Fruit fly (Drosophila melanogaster) whole organism, wandering third instar larva: ENCODE results near the gene Tim17b1.

Experiments
- Abd-B ChIP-seq: fragments of >200 bp; optimal IDR thresholded peaks from 2 replicates; lab custom pipeline; 2017; ENCODE audit warnings: missing biosample characterization, missing genetic modification characterization
- CG32264 ChIP-seq: fragments of 200-800 bp; sonication (Bioruptor generic); optimal IDR thresholded peaks from 2 replicates; lab custom pipeline; 2016; ENCODE audit warnings: missing biosample characterization, missing genetic modification characterization
- CG9705 ChIP-seq: fragments of 200-800 bp; sonication (Bioruptor generic); optimal IDR thresholded peaks from 2 replicates; lab custom pipeline; 2018; ENCODE audit warnings: missing biosample characterization, mild to moderate bottlenecking, missing genetic modification characterization
- CrebA ChIP-seq: fragments of 200-800 bp; sonication (Bioruptor generic); optimal IDR thresholded peaks from 2 replicates; lab custom pipeline; 2016; ENCODE audit warnings: missing biosample characterization, mild to moderate bottlenecking, missing genetic modification characterization, borderline replicate concordance
- Dif ChIP-seq: fragments of 200-275, 200-300 bp; sonication (Bioruptor generic); optimal IDR thresholded peaks from 2 replicates; lab custom pipeline; 2018; ENCODE audit warnings: missing biosample characterization, missing genetic modification characterization; ENCODE audit not compliant: partially characterized antibody
- GATAd ChIP-seq: sonication (Bioruptor generic); optimal IDR thresholded peaks from 2 replicates; lab custom pipeline; 2016; ENCODE audit warnings: missing biosample characterization, missing genetic modification characterization
- HLH106 ChIP-seq: fragments of 200-800 bp; optimal IDR thresholded peaks from 3 replicates; lab custom pipeline; 2019; ENCODE audit warnings: missing biosample characterization, mild to moderate bottlenecking, missing genetic modification characterization, moderate library complexity
- Hnf4 ChIP-seq: fragments of 200-800 bp; sonication (Bioruptor generic); optimal IDR thresholded peaks from 2 replicates; lab custom pipeline; 2016; ENCODE audit warnings: missing biosample characterization, mild to moderate bottlenecking, missing genetic modification characterization
- Hr78 ChIP-seq: fragments of >200 bp; optimal IDR thresholded peaks from 2 replicates; lab custom pipeline; 2017; ENCODE audit warnings: missing biosample characterization, missing genetic modification characterization
- Jra ChIP-seq: sonication (Bioruptor generic); optimal IDR thresholded peaks from 2 replicates; lab custom pipeline; 2016; ENCODE audit warnings: missing biosample characterization, missing genetic modification characterization
- Mio ChIP-seq: sonication (Bioruptor generic); optimal IDR thresholded peaks from 2 replicates; lab custom pipeline; 2016; ENCODE audit warnings: missing biosample characterization, missing genetic modification characterization
- Myc ChIP-seq: fragments of >200 bp; optimal IDR thresholded peaks from 2 replicates; lab custom pipeline; 2017
- N ChIP-seq: fragments of >200 bp; optimal IDR thresholded peaks from 2 replicates; lab custom pipeline; 2018; ENCODE audit warnings: missing biosample characterization, missing external identifiers, missing genetic modification characterization
- OdsH ChIP-seq: fragments of 200-800 bp; sonication (Bioruptor generic); optimal IDR thresholded peaks from 2 replicates; lab custom pipeline; 2016; ENCODE audit warnings: missing biosample characterization, mild to moderate bottlenecking, missing genetic modification characterization
- Rel ChIP-seq, 2 experiments: fragments of 200-800 bp; sonication (Bioruptor generic) in 1 of 2; optimal IDR thresholded peaks; 2 replicates in 1 of 2; 3 replicates in 1 of 2; lab custom pipeline; 2016 to 2019; ENCODE audit warnings: mild to moderate bottlenecking in 2 of 2, missing biosample characterization in 2 of 2, missing genetic modification characterization in 2 of 2, moderate library complexity in 1 of 2
- Sp1 ChIP-seq: fragments of 200-800 bp; sonication (Bioruptor generic); optimal IDR thresholded peaks from 3 replicates; lab custom pipeline; 2019; ENCODE audit warnings: missing biosample characterization, mild to moderate bottlenecking, missing genetic modification characterization, moderate library complexity
- Vsx2 ChIP-seq: fragments of 200-300, 225-300 bp; sonication (Bioruptor generic); optimal IDR thresholded peaks from 2 replicates; lab custom pipeline; 2018; ENCODE audit warnings: missing biosample characterization, missing genetic modification characterization; ENCODE audit not compliant: partially characterized antibody
- br ChIP-seq: fragments of 200-800 bp; sonication (Bioruptor generic); optimal IDR thresholded peaks from 2 replicates; lab custom pipeline; 2016; ENCODE audit warnings: missing biosample characterization, missing genetic modification characterization
- brk ChIP-seq: fragments of 200-800 bp; sonication (Bioruptor generic); optimal IDR thresholded peaks from 2 replicates; lab custom pipeline; 2016; ENCODE audit warnings: missing biosample characterization, mild to moderate bottlenecking, missing genetic modification characterization
- dl ChIP-seq, 2 experiments: fragments of 175-275, 200-275 bp in 1 of 2; fragments of 200-275 bp in 1 of 2; sonication (Bioruptor generic); optimal IDR thresholded peaks; lab custom pipeline; 2018; ENCODE audit warnings: mild to moderate bottlenecking in 2 of 2, missing biosample characterization in 2 of 2, missing genetic modification characterization in 2 of 2, moderate library complexity in 2 of 2; ENCODE audit not compliant: partially characterized antibody in 2 of 2, insufficient read depth in 1 of 2
- dmrt93B ChIP-seq: fragments of 200-800 bp; sonication (Bioruptor generic); optimal IDR thresholded peaks from 2 replicates; lab custom pipeline; 2018; ENCODE audit warnings: missing biosample characterization, mild to moderate bottlenecking, missing genetic modification characterization
- ey ChIP-seq: fragments of 200-800 bp; sonication (Bioruptor generic); optimal IDR thresholded peaks from 2 replicates; lab custom pipeline; 2016; ENCODE audit warnings: missing biosample characterization, missing genetic modification characterization
- foxo ChIP-seq, 2 experiments: fragments of 200-800 bp; sonication (Bioruptor generic); optimal IDR thresholded peaks; 2 replicates in 1 of 2; 3 replicates in 1 of 2; lab custom pipeline; 2016 to 2017; ENCODE audit warnings: missing biosample characterization in 2 of 2, missing genetic modification characterization in 2 of 2
- fru ChIP-seq: fragments of 200-800 bp; sonication (Bioruptor generic); optimal IDR thresholded peaks from 3 replicates; lab custom pipeline; 2016; ENCODE audit warnings: missing biosample characterization, mild to moderate bottlenecking, missing genetic modification characterization
- h ChIP-seq: fragments of 200-800 bp; sonication (Bioruptor generic); optimal IDR thresholded peaks from 3 replicates; lab custom pipeline; 2016; ENCODE audit warnings: missing biosample characterization, mild to moderate bottlenecking, missing genetic modification characterization
- jim ChIP-seq: fragments of 175-275, 200-325 bp; sonication (Bioruptor generic); optimal IDR thresholded peaks from 2 replicates; lab custom pipeline; 2016; ENCODE audit warnings: missing biosample characterization, mild to moderate bottlenecking, missing genetic modification characterization
- lola ChIP-seq: fragments of >200 bp; optimal IDR thresholded peaks from 2 replicates; lab custom pipeline; 2017; ENCODE audit warnings: missing biosample characterization, missing genetic modification characterization
- pan ChIP-seq: fragments of >200 bp; optimal IDR thresholded peaks from 2 replicates; lab custom pipeline; 2017
- psq ChIP-seq: fragments of 200-800 bp; sonication (Bioruptor generic); optimal IDR thresholded peaks from 3 replicates; lab custom pipeline; 2017; ENCODE audit warnings: missing biosample characterization, mild to moderate bottlenecking, missing genetic modification characterization, moderate library complexity
- sage ChIP-seq: fragments of 200-800 bp; sonication (Bioruptor generic); optimal IDR thresholded peaks from 2 replicates; lab custom pipeline; 2016; ENCODE audit warnings: missing biosample characterization, mild to moderate bottlenecking, missing genetic modification characterization
- sv ChIP-seq: fragments of 200-800 bp; sonication (Bioruptor generic); optimal IDR thresholded peaks from 3 replicates; lab custom pipeline; 2016; ENCODE audit warnings: missing biosample characterization, missing genetic modification characterization
- usp ChIP-seq: fragments of >200 bp; optimal IDR thresholded peaks from 2 replicates; lab custom pipeline; 2017; ENCODE audit warnings: missing biosample characterization, missing genetic modification characterization
- woc ChIP-seq: sonication (Bioruptor generic); optimal IDR thresholded peaks from 2 replicates; lab custom pipeline; 2016; ENCODE audit warnings: missing biosample characterization, mild to moderate bottlenecking, missing genetic modification characterization

The Tim17b1 gene

dm6 chr3R:5298599-5299307 is 1.2 kb upstream of the Tim17b1 start (continued):
- peak; percentile 21 for TF ChIP-seq dmrt93B
- no peak for TF ChIP-seq sage (GFP tag; lab: Kevin White, UChicago)
- no peak for TF ChIP-seq Dif
- TF ChIP-seq OdsH (GFP tag; lab: Kevin White, UChicago), result peak; percentile 39
- no peak for TF ChIP-seq Mio
- no peak for TF ChIP-seq woc
- no peak for TF ChIP-seq dl (GFP tag; optimal IDR thresholded peaks at IDR 0.05; lab: Kevin White, UChicago; ENCODE audit: insufficient read depth in 1 of 2, partially characterized antibody in 2 of 2)
- no peak for TF ChIP-seq pan (lab: Kevin White, UChicago)

- no peak for TF ChIP-seq h (GFP tag; lab: Kevin White, UChicago)
- no peak for TF ChIP-seq pan (lab: Kevin White, UChicago)
- no peak for TF ChIP-seq Dif
- no peak for TF ChIP-seq brk (GFP tag; lab: Kevin White, UChicago)
- no peak for TF ChIP-seq GATAd (GFP tag; lab: Kevin White, UChicago)
- TF ChIP-seq Mio, result no peak
- TF ChIP-seq Hnf4, result no peak
- no peak for TF ChIP-seq foxo (GFP tag; optimal IDR thresholded peaks at IDR 0.05; lab: Kevin White, UChicago)
- TF ChIP-seq Vsx2 (GFP tag; lab: Kevin White, UChicago), result no peak
- no peak for TF ChIP-seq CG9705 (GFP tag; lab: Kevin White, UChicago)
- TF ChIP-seq br (GFP tag; lab: Kevin White, UChicago), result peak; percentile 18
- no peak for TF ChIP-seq Jra (GFP tag; lab: Kevin White, UChicago)
- no peak for TF ChIP-seq Hr78 (GFP tag; lab: Kevin White, UChicago)
- no peak for TF ChIP-seq lola (GFP tag; lab: Kevin White, UChicago)
- TF ChIP-seq usp (GFP tag; lab: Kevin White, UChicago), result no peak
- no peak for TF ChIP-seq N (GFP tag; lab: Kevin White, UChicago)
- no peak for TF ChIP-seq CrebA (GFP tag; lab: Kevin White, UChicago)
- TF ChIP-seq sv (GFP tag; lab: Kevin White, UChicago), result no peak
- TF ChIP-seq psq, result no peak
- TF ChIP-seq Abd-B (GFP tag; lab: Kevin White, UChicago), result no peak
- TF ChIP-seq OdsH (GFP tag; lab: Kevin White, UChicago), result peak; percentile 5
- no peak for TF ChIP-seq sage (GFP tag; lab: Kevin White, UChicago)
- TF ChIP-seq Myc (lab: Kevin White, UChicago), result no peak
- no peak for TF ChIP-seq Rel (GFP tag; optimal IDR thresholded peaks at IDR 0.05; lab: Kevin White, UChicago)
- peak; percentile 19 for TF ChIP-seq Rel (tag; optimal IDR thresholded peaks at IDR 0.05; lab: Kevin White, UChicago)
- no peak for TF ChIP-seq CG32264 (GFP tag; lab: Kevin White, UChicago)
Observed at dm6 chr3R:5300620-5301019, 675 bp downstream of the Tim17b1 start.

- TF ChIP-seq Jra (GFP tag; lab: Kevin White, UChicago) (no peak), Sp1 (peak; percentile 14), jim (GFP tag; lab: Kevin White, UChicago) (no peak), CrebA (GFP tag; lab: Kevin White, UChicago) (peak; percentile 37), h (GFP tag; lab: Kevin White, UChicago) (peak; percentile 65), Abd-B (GFP tag; lab: Kevin White, UChicago) (no peak), fru (GFP tag; lab: Kevin White, UChicago) (peak; percentile 21), psq (no peak), HLH106 (tag; lab: Kevin White, UChicago) (peak; percentile 4), foxo (GFP tag; optimal IDR thresholded peaks at IDR 0.05; lab: Kevin White, UChicago) (peak in 1 of 2 experiments; percentile 23), ey (GFP tag; lab: Kevin White, UChicago) (no peak)
Observed at dm6 chr3R:5301905-5302304, 2.0 kb downstream of the Tim17b1 start.
